ENCODE assay signal across 5 fruit fly cellular contexts in the genomic region with DNA sequence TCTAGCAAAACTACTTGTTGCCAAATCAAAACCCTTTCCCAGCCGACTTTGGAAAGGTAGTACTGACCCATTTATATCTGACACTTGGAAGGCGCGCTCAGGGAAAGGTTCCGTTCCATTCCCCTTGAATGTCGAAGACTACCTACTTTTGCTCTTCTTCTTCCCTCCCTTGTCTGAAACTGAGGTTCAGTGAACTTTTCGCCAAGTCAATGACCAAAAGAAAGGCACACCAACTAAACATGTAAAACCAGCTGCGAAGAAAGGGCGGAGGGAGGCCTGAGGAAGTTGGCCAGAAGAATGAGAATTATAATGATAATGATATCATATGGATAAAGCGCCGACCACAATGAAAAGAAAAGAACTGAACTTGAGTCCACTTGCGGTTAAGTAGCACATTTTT.
TF ChIP-seq lines count a peak whose summit lies in the region.

No protein-coding gene starts in this region.

- no peak for TF ChIP-seq CTCF in whole organism, embryonic (GFP tag; optimal IDR thresholded peaks at IDR 0.05; lab: Kevin White, UChicago)

TF ChIP-seq in whole organism, 6 proteins besides CTCF, POLR2A, EP300 and RAD21:
- TF ChIP-seq pan (optimal IDR thresholded peaks at IDR 0.05; lab: Kevin White, UChicago) (no peak), CG8478 (optimal IDR thresholded peaks at IDR 0.05; lab: Kevin White, UChicago) (no peak), Dll (optimal IDR thresholded peaks at IDR 0.05; lab: Kevin White, UChicago) (no peak), usp (GFP tag; optimal IDR thresholded peaks at IDR 0.05; lab: Kevin White, UChicago) (no peak), psq (optimal IDR thresholded peaks at IDR 0.05; lab: Kevin White, UChicago) (no peak), EcR (GFP tag; optimal IDR thresholded peaks at IDR 0.05; lab: Kevin White, UChicago) (peak; percentile 84 to 94)

TF ChIP-seq in whole organism, embryonic, 481 proteins besides CTCF, POLR2A, EP300 and RAD21:
- TF ChIP-seq bowl (GFP tag; IDR thresholded peaks at IDR 0.05; lab: Robert Waterston, UW) (no peak), dysf (GFP tag; IDR thresholded peaks at IDR 0.05; lab: Robert Waterston, UW) (no peak), sens (GFP tag; lab: Kevin White, UChicago) (peak; percentile 50), Fer3 (tag; optimal IDR thresholded peaks at IDR 0.05; lab: Kevin White, UChicago) (no peak)

TF ChIP-seq in whole organism, prepupa, 60 proteins besides CTCF, POLR2A, EP300 and RAD21:
- TF ChIP-seq Sox14 (GFP tag; optimal IDR thresholded peaks at IDR 0.05; lab: Kevin White, UChicago) (peak; percentile 36), Blimp-1 (GFP tag; optimal IDR thresholded peaks at IDR 0.05; lab: Kevin White, UChicago) (peak; percentile 42), net (GFP tag; optimal IDR thresholded peaks at IDR 0.05; lab: Kevin White, UChicago) (no peak), Met (GFP tag; optimal IDR thresholded peaks at IDR 0.05; lab: Kevin White, UChicago) (peak; percentile 34), vri (GFP tag; optimal IDR thresholded peaks at IDR 0.05; lab: Kevin White, UChicago) (peak; percentile 15), Lpt (GFP tag; optimal IDR thresholded peaks at IDR 0.05; lab: Kevin White, UChicago) (no peak), CG32006 (GFP tag; optimal IDR thresholded peaks at IDR 0.05; lab: Kevin White, UChicago) (no peak), esn (GFP tag; optimal IDR thresholded peaks at IDR 0.05; lab: Kevin White, UChicago) (no peak), CG16779 (tag; optimal IDR thresholded peaks at IDR 0.05; lab: Kevin White, UChicago) (no peak), Sox102F (GFP tag; optimal IDR thresholded peaks at IDR 0.05; lab: Kevin White, UChicago) (peak; percentile 48), Eip75B (GFP tag; optimal IDR thresholded peaks at IDR 0.05; lab: Kevin White, UChicago) (peak; percentile 8), svp (GFP tag; lab: Kevin White, UChicago) (peak; percentile 48)

TF ChIP-seq in whole organism, pupa, 21 proteins besides CTCF, POLR2A, EP300 and RAD21:
- TF ChIP-seq EcR (GFP tag; optimal IDR thresholded peaks at IDR 0.05; lab: Kevin White, UChicago): peak; percentile 99
- TF ChIP-seq D1 (tag; optimal IDR thresholded peaks at IDR 0.05; lab: Kevin White, UChicago): no peak
- no peak for TF ChIP-seq CG9948 (tag; optimal IDR thresholded peaks at IDR 0.05; lab: Kevin White, UChicago)

TF ChIP-seq in whole organism, wandering third instar larva, 38 proteins besides CTCF, POLR2A, EP300 and RAD21:
- TF ChIP-seq psq (GFP tag; optimal IDR thresholded peaks at IDR 0.05; lab: Kevin White, UChicago) (peak; percentile 10), Hr78 (GFP tag; optimal IDR thresholded peaks at IDR 0.05; lab: Kevin White, UChicago) (no peak)
